Worm (Caenorhabditis elegans): ENCODE measurements around the gene col-110.

DNA sequence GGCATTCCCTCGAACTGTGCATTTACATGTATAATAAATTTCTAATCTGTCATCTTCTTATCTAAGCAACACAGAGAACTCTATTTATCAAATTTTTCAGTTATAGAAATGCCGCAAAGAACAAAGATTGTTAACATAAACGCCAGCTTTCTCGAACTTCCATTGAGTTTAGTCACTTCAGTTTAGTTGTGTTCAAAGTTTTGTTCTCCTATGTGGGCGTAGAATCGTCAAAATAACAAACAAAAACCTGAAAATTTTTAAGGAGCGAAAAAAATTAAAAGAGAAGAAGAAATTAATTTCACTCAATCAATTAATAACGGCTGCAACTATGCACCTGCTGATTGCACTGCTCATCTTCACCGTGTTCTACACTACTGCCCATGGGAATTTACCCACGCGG is 26.5 kb upstream of the col-110 start, which contains the start of gene R105.5:
- TF ChIP-seq him-1 (tag; optimal IDR thresholded peaks at IDR 0.05) (no peak), dao-5 (tag; optimal IDR thresholded peaks at IDR 0.05) (no peak)

All from whole organism, L4/young adult.